Fruit fly (Drosophila melanogaster) whole organism: Measurements from ENCODE around the gene CG3386.

Experiments
- CG8478 ChIP-seq: fragments of >200 bp; optimal IDR thresholded peaks from 2 replicates; lab custom pipeline; 2018; ENCODE audit warnings: inconsistent platforms
- EcR ChIP-seq, 2 experiments: fragments of >200 bp; optimal IDR thresholded peaks; 2 replicates each; lab custom pipeline; 2017; ENCODE audit warnings: missing biosample characterization in 2 of 2, missing genetic modification characterization in 2 of 2, missing genetic modification reagents in 2 of 2
- pan ChIP-seq: fragments of >200 bp; optimal IDR thresholded peaks from 2 replicates; lab custom pipeline; 2017
- psq ChIP-seq: fragments of >200 bp; optimal IDR thresholded peaks from 2 replicates; lab custom pipeline; 2017
- usp ChIP-seq: fragments of >200 bp; optimal IDR thresholded peaks from 2 replicates; lab custom pipeline; 2017; ENCODE audit warnings: missing biosample characterization, missing genetic modification characterization, mixed read lengths

DNA sequence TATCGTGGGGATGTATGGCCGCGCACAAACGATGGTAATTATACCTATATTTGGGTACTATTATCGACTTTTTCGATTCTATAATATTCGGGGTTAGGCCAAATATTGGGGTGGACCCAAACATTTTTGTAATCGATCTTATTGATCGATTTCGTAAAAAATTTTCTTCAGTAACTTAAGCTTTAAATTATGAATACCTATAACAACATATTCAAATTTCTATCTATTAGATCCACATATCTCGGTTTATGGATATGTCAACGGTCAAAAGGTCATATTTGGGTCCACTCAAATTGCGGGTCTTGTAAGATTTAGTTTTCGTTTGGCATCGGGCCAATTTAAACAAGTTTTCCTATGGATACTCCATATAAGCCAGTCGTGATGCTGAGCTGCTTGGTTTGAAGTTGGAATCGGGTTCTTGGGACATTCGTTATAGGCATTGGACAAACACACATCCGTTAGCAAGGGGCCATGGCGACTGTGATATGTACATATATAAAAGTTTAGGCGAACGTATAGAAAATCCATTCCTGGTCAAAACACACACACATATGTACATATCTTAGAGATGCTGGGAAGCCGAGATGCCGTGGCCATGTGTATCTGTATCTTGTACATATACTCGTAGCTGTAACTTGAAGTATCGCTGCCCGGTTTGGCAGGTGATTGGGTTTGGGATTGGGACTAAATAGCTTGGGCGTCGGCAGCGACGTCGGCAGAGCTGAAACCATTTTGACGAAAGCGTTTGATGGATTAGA lies 18.1 kb upstream of the CG3386 start:
- TF ChIP-seq EcR (GFP tag; optimal IDR thresholded peaks at IDR 0.05; lab: Kevin White, UChicago) (no peak), CG8478 (lab: Kevin White, UChicago) (no peak), pan (no peak), psq (lab: Kevin White, UChicago) (no peak), usp (GFP tag; lab: Kevin White, UChicago) (no peak)
